Fruit fly (Drosophila melanogaster): ENCODE data around the gene tsg.

Gene tsg

dm6 chrX:12007593-12007992, 18.8 kb upstream of the tsg start:
- TF ChIP-seq CTCF (optimal IDR thresholded peaks at IDR 0.05) (no peak), CG8478 (optimal IDR thresholded peaks at IDR 0.05) (no peak)

DNA sequence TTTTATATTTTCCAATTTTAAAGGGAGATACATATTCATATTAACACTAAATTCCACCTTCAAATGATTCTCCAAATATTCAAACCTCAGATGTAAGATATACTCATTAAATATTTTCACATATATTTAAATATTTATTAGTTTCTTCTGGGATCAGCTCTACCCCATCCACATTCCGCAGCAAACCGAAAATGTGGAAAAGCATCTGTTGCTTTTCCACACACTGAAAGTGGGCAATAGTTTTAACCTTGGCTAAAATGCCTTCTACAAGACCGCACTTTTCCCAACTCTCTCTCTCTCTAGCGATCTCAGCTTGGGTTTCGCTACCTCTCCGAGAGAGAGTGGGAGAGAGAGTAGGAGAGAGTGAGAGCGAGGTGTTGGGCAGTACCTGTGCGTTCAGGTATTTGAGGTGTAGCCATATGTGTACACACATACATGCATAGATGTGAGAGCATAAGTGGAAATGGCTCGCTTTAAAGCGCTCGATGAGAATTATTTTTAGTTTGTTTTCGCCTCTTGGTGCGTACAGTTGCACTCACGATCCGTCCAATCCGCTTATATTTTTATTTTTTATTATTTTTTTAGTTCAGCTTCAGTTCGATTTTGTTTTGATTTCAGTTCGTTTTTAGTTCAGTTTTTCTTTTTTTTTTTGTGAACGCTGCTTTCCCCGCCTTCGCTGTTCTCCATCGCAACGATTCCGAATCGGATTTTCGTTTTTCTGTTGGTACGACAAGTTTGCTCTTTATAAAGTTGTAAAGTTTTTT, 18.1 kb upstream of the tsg start, which contains the start of gene CG1806:
Gene CG1806 (plus strand): TSS at position 499 of the 764 bp plus-strand sequence.
- no peak for TF ChIP-seq CTCF (optimal IDR thresholded peaks at IDR 0.05)
- TF ChIP-seq CG8478 (optimal IDR thresholded peaks at IDR 0.05): no peak

DNA sequence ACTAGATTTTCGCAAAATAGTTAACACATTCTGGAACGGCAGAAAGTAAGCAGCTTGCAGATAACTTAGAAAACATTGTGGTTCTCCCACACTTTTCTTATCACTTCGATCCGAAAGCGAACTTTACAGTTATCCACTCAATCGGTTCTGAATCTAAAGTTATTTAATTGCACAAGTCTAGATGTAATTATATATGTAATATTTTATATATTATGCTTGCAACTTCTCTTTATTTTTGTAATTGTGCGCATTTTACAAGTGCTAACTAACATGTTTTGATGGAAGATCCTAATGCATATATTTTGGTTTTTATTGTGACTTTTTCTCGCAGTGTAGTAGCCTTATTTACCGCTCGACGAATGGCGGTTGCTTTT, 15.6 kb upstream of the tsg start:
- TF ChIP-seq CG8478 (optimal IDR thresholded peaks at IDR 0.05) (no peak), CTCF (optimal IDR thresholded peaks at IDR 0.05) (no peak)

DNA sequence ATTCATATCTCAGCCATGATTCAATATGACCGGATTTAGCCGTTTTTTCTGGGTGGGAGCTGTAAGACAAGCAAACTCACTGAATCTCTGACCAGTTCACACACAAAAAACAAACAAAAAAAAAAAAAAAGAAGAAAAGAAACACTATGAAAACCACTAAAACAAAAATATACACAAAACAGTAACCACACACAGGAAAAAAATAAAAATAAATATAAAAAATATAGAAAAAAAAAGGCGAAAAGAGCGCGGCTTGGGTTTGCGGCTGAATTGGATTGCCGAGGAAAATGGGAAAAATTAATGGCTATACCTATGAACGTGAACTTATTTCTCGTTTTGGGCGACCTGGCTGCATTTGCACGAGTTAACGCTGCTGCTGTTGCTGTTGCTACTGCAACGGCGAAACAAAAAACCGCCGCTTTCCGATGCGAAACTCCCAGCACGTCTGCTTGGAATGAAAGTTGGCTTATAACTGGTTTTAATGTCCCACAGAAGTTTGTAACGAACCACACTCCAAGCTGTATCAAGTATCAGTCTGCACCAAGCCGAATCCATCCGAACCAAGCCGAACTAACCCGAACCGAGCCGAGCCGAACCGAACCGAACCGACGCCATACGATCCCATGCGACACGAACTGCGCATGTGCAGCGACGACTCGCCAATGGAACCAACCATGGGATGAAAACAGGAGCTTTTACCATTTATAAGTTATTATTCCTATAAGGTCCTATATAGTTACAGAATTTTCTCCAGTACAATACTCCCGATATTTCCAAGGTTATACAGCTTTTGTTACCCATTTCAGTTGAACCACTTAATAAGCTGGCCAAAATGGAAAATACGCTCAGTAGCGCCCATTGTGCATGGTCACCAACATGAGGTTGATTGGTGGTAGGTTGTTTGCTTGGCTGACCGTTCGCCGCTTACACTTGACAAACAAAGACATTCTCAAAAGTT, 15.0 kb upstream of the tsg start, which contains the start of gene fw:
Gene fw (minus strand): TSS at position 478 of the 958 bp plus-strand sequence.
- TF ChIP-seq CG8478 (optimal IDR thresholded peaks at IDR 0.05): no peak
- no peak for TF ChIP-seq CTCF (optimal IDR thresholded peaks at IDR 0.05)

DNA sequence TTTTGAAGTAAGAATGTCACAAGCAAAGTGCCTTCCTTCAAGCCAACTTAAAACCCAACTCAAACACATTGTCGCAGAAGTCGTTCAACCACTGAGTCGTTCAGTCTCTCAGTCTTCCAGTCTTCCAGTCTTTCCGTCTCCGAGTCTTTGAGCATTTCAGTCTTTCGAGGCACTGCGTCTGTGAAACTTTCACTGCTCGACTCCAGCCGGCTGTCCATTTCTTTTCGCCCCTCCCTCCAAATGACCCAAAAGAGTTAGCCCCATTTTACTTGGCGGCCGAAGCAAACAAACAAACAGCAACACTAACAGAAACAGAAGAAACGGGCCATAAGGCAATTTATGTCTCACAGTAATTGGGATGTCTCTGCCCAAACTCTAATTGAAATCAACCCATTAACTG, 12.3 kb upstream of the tsg start:
- TF ChIP-seq CG8478 (optimal IDR thresholded peaks at IDR 0.05): no peak
- TF ChIP-seq CTCF (optimal IDR thresholded peaks at IDR 0.05): no peak

DNA sequence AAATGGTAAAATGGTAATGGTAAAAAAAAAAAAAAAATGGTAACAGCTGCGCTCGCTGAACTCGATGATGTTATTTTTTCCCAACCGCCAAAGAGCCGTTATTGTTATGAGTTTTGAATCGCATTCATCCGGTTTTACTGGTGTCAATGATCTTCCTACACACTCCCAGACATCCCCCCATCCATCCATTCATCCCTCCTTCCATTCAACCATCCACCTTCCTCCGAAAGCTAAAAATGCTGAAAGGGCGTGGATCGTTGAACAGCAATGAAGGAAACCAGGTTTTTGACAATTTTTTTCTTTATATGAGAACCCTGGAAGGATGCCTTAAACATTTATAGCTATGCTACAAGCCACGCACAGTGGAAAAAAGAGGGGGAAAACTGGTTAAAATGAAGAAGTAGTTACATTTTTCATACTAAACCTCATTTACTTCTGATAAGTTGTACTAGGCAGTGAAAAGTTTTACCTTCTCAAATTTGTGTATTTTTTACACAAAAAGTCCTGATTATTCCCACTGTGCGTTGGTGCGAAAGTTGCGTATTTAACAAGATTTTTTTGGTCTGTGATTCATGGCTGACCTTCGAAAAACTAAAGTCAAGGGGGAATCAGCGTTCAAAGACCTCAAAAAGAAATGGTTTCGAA, 11.3 kb upstream of the tsg start:
- no peak for TF ChIP-seq CG8478 (optimal IDR thresholded peaks at IDR 0.05)

dm6 chrX:11993279-11993678, 4.5 kb upstream of the tsg start:
- TF ChIP-seq CG8478 (optimal IDR thresholded peaks at IDR 0.05): no peak
- TF ChIP-seq CTCF (optimal IDR thresholded peaks at IDR 0.05): no peak

DNA sequence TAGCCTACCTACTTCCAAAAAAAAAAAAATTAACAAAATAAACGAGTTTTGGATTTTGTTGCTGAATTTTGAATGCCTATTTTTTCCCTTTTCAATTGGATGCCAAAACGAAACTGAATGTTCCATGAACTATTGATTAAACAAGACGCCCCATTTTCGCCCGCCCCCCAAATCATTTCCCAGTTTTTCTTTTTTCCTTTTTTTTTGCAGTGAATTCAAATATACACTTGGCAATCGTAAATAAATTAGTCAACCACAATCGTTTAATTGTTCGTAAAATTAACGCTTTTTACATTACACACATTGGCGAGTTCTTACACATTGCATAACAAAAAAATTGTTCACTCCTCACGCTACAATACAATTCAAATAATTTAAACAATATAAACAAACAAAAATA, 3.9 kb upstream of the tsg start, which contains the start of gene CG18130:
Gene CG18130 (minus strand): TSS at position 101 of the 400 bp plus-strand sequence.
- TF ChIP-seq CTCF (optimal IDR thresholded peaks at IDR 0.05) (no peak), CG8478 (optimal IDR thresholded peaks at IDR 0.05) (no peak)

- TF ChIP-seq CTCF (optimal IDR thresholded peaks at IDR 0.05) (no peak), CG8478 (optimal IDR thresholded peaks at IDR 0.05) (no peak)
These were observed 1.1 kb downstream of the tsg start, which contains the start of gene gd for dm6 chrX:11987664-11988063. Gene gd (minus strand): TSS chrX:11987764.

DNA sequence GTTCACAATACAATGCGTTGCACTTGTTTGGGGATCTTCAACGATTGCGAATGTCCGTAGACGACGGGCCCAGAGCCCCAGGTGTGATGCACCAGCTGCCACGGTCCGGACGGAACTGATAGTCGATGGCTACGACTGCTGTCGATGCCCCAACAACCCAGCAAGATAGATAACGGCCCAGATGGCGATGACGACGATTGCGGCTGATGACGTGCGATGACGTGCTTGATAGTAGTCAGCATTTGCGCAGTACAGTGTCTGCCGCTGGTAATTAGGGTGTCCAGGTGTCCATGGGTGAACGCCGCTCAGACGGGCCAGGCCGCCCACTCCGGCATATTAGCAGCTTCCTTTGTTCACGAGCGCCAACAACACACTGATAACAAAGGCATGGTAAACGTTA, 3.8 kb downstream of the tsg start, which contains the start of gene cac:
Gene cac (minus strand): TSS at position 101 of the 400 bp plus-strand sequence.
- TF ChIP-seq CTCF (optimal IDR thresholded peaks at IDR 0.05) (no peak), CG8478 (optimal IDR thresholded peaks at IDR 0.05) (no peak)

- TF ChIP-seq CG8478 (optimal IDR thresholded peaks at IDR 0.05) (no peak), CTCF (optimal IDR thresholded peaks at IDR 0.05) (no peak)
These were observed 4.9 kb downstream of the tsg start for dm6 chrX:11983838-11984237.
